Worm (Caenorhabditis elegans) whole organism, L2 larva: ENCODE results near the gene sip-1.

Experiments
- egl-27 ChIP-seq: sonication (generic microtip); optimal IDR thresholded peaks from 3 replicates; lab custom pipeline; 2017; ENCODE audit warnings: missing biosample characterization, missing genetic modification reagents, missing genetic modification characterization
- elt-3 ChIP-seq: sonication (generic microtip); optimal IDR thresholded peaks from 2 replicates; lab custom pipeline; 2017; ENCODE audit warnings: missing biosample characterization, missing genetic modification characterization
- nhr-6 ChIP-seq: fragments of 150-350 bp; optimal IDR thresholded peaks from 2 replicates; lab custom pipeline; 2014; ENCODE audit warnings: missing biosample characterization, missing genetic modification characterization
- nhr-77 ChIP-seq: fragments of 150-350 bp; optimal IDR thresholded peaks from 2 replicates; lab custom pipeline; 2014; ENCODE audit warnings: missing biosample characterization, missing genetic modification characterization
- sem-4 ChIP-seq: fragments of 150-350 bp; optimal IDR thresholded peaks from 2 replicates; lab custom pipeline; 2014; ENCODE audit warnings: missing biosample characterization, missing genetic modification reagents, missing genetic modification characterization
- unc-62 ChIP-seq: fragments of 150-350 bp; optimal IDR thresholded peaks from 2 replicates; lab custom pipeline; 2014; ENCODE audit warnings: missing biosample characterization, missing genetic modification reagents, missing genetic modification characterization

ce11 chrIII:10538757-10539213 lies 32.2 kb upstream of the sip-1 start, which contains the start of gene nlp-68:
- TF ChIP-seq egl-27 (tag; lab: Kevin White, UChicago) (no peak), nhr-77 (tag; lab: Kevin White, UChicago) (no peak), unc-62 (GFP tag; lab: Kevin White, UChicago) (no peak), nhr-6 (tag; lab: Kevin White, UChicago) (no peak), elt-3 (no peak), sem-4 (tag; lab: Kevin White, UChicago) (no peak)
